Worm (Caenorhabditis elegans) whole organism, L2 larva: ENCODE data around the gene cyc-2.1.

Experiments
- alr-1 ChIP-seq: fragments of 150-350 bp; optimal IDR thresholded peaks from 2 replicates; lab custom pipeline; 2014; ENCODE audit warnings: missing biosample characterization, missing genetic modification characterization
- ceh-82 ChIP-seq: fragments of 150-350 bp; optimal IDR thresholded peaks from 2 replicates; lab custom pipeline; 2014; ENCODE audit warnings: missing biosample characterization, missing genetic modification characterization
- mab-5 ChIP-seq: fragments of 150-350 bp; optimal IDR thresholded peaks from 2 replicates; lab custom pipeline; 2014; ENCODE audit warnings: missing biosample characterization, missing genetic modification characterization
- nhr-10 ChIP-seq: sonication (generic microtip); optimal IDR thresholded peaks from 2 replicates; lab custom pipeline; 2017; ENCODE audit warnings: missing biosample characterization, missing genetic modification characterization
- nhr-11 ChIP-seq: fragments of 150-350 bp; optimal IDR thresholded peaks from 2 replicates; lab custom pipeline; 2014; ENCODE audit warnings: missing biosample characterization, missing genetic modification characterization
- nhr-237 ChIP-seq: fragments of 150-350 bp; optimal IDR thresholded peaks from 2 replicates; lab custom pipeline; 2014; ENCODE audit warnings: missing biosample characterization, missing genetic modification characterization
- nhr-25 ChIP-seq: fragments of 150-350 bp; sonication (generic microtip); optimal IDR thresholded peaks from 3 replicates; lab custom pipeline; 2014; ENCODE audit warnings: missing biosample characterization, missing genetic modification characterization

ce11 chrIV:4705922-4706321, 42.9 kb downstream of the cyc-2.1 start:
- TF ChIP-seq nhr-25 (tag; lab: Kevin White, UChicago) (no peak), nhr-237 (no peak), nhr-10 (no peak), ceh-82 (tag; lab: Kevin White, UChicago) (no peak), mab-5 (tag; lab: Kevin White, UChicago) (no peak), alr-1 (tag; lab: Kevin White, UChicago) (no peak), nhr-11 (no peak)
